Fruit fly (Drosophila melanogaster) whole organism, prepupa: ENCODE measurements around the gene CG5151.

Experiments used
- CG10631 ChIP-seq: fragments of 200-800 bp; sonication (Bioruptor generic); optimal IDR thresholded peaks from 2 replicates; lab custom pipeline; 2016; ENCODE audit warnings: missing biosample characterization, missing genetic modification characterization
- CG11902 ChIP-seq: fragments of 200-800 bp; sonication (Bioruptor generic); optimal IDR thresholded peaks from 3 replicates; lab custom pipeline; 2016; ENCODE audit warnings: missing biosample characterization, missing genetic modification characterization
- CG15336 ChIP-seq: fragments of 200-800 bp; sonication (Bioruptor generic); IDR thresholded peaks from 2 replicates; pipeline ENCODE4 v1.3.6; 2022; ENCODE audit warnings: missing biosample characterization, missing genetic modification characterization
- CG16779 ChIP-seq: fragments of 200-800 bp; sonication (Bioruptor generic); optimal IDR thresholded peaks from 3 replicates; lab custom pipeline; 2017; ENCODE audit warnings: missing biosample characterization, mild to moderate bottlenecking, missing genetic modification characterization
- CG32006 ChIP-seq: fragments of 200-800 bp; sonication (Bioruptor generic); optimal IDR thresholded peaks from 3 replicates; lab custom pipeline; 2017; ENCODE audit warnings: missing biosample characterization, mild to moderate bottlenecking, missing genetic modification characterization
- CG3919 ChIP-seq: fragments of 200-800 bp; sonication (Bioruptor generic); optimal IDR thresholded peaks from 3 replicates; lab custom pipeline; 2016; ENCODE audit warnings: missing biosample characterization, missing genetic modification characterization
- CG6163 ChIP-seq: fragments of 200-800 bp; sonication (Bioruptor generic); IDR thresholded peaks from 3 replicates; pipeline ENCODE4 v1.3.6; 2022; ENCODE audit warnings: missing biosample characterization, missing genetic modification characterization
- CG6276 ChIP-seq: fragments of 200-800 bp; sonication (Bioruptor generic); optimal IDR thresholded peaks from 2 replicates; lab custom pipeline; 2017; ENCODE audit warnings: missing biosample characterization, mild to moderate bottlenecking, missing genetic modification characterization
- CG7368 ChIP-seq: fragments of 200-800 bp; sonication (Bioruptor generic); optimal IDR thresholded peaks from 3 replicates; lab custom pipeline; 2016; ENCODE audit warnings: missing biosample characterization, missing genetic modification characterization
- CG8119 ChIP-seq: fragments of 200-800 bp; sonication (Bioruptor generic); IDR thresholded peaks from 3 replicates; pipeline ENCODE4 v1.3.6; 2022; ENCODE audit warnings: missing biosample characterization, missing genetic modification characterization
- CG8319 ChIP-seq: fragments of 200-800 bp; sonication (Bioruptor generic); optimal IDR thresholded peaks from 3 replicates; lab custom pipeline; 2016; ENCODE audit warnings: missing biosample characterization, missing genetic modification characterization
- Eip75B ChIP-seq: fragments of 200-800 bp; sonication (Bioruptor generic); optimal IDR thresholded peaks from 3 replicates; lab custom pipeline; 2016; ENCODE audit warnings: missing biosample characterization, missing genetic modification characterization
- Eip78C ChIP-seq: fragments of 200-800 bp; sonication (Bioruptor generic); peaks from one replicate; lab custom pipeline; 2016; ENCODE audit warnings: missing biosample characterization, missing genetic modification characterization
- Eip93F ChIP-seq: fragments of 200-800 bp; sonication (Bioruptor generic); optimal IDR thresholded peaks from 2 replicates; lab custom pipeline; 2016; ENCODE audit warnings: missing biosample characterization, mild to moderate bottlenecking, missing genetic modification characterization
- Hr4 ChIP-seq: fragments of 200-800 bp; sonication (Bioruptor generic); optimal IDR thresholded peaks from 3 replicates; lab custom pipeline; 2016; ENCODE audit warnings: missing biosample characterization, missing genetic modification characterization
- Lpt ChIP-seq: fragments of 200-800 bp; sonication (Bioruptor generic); optimal IDR thresholded peaks from 3 replicates; lab custom pipeline; 2016; ENCODE audit warnings: missing biosample characterization, missing genetic modification characterization
- Met ChIP-seq: fragments of 200-800 bp; sonication (Bioruptor generic); optimal IDR thresholded peaks from 3 replicates; lab custom pipeline; 2016; ENCODE audit warnings: missing biosample characterization, missing genetic modification characterization
- OdsH ChIP-seq: fragments of 200-800 bp; sonication (Bioruptor generic); optimal IDR thresholded peaks from 3 replicates; lab custom pipeline; 2016; ENCODE audit warnings: missing biosample characterization, missing genetic modification characterization
- Sox102F ChIP-seq: fragments of 200-800 bp; sonication (Bioruptor generic); optimal IDR thresholded peaks from 2 replicates; lab custom pipeline; 2016; ENCODE audit warnings: missing biosample characterization, mild to moderate bottlenecking, missing genetic modification characterization
- Sox14 ChIP-seq: fragments of 200-800 bp; sonication (Bioruptor generic); optimal IDR thresholded peaks from 3 replicates; lab custom pipeline; 2016; ENCODE audit warnings: missing biosample characterization, missing genetic modification characterization
- Sox15 ChIP-seq: fragments of 200-800 bp; sonication (Bioruptor generic); optimal IDR thresholded peaks from 3 replicates; lab custom pipeline; 2016; ENCODE audit warnings: missing biosample characterization, missing genetic modification characterization
- achi ChIP-seq: fragments of 200-800 bp; sonication (Bioruptor generic); optimal IDR thresholded peaks from 3 replicates; lab custom pipeline; 2016; ENCODE audit warnings: missing biosample characterization, missing genetic modification characterization
- dac ChIP-seq: fragments of 200-800 bp; sonication (Bioruptor generic); optimal IDR thresholded peaks from 2 replicates; lab custom pipeline; 2017; ENCODE audit warnings: missing biosample characterization, mild to moderate bottlenecking, missing genetic modification characterization
- dsx ChIP-seq: fragments of 200-800 bp; optimal IDR thresholded peaks from 3 replicates; lab custom pipeline; 2019; ENCODE audit warnings: missing biosample characterization, mild to moderate bottlenecking, missing genetic modification characterization, moderate library complexity; ENCODE audit not compliant: poor library complexity, severe bottlenecking
- eg ChIP-seq: fragments of 200-800 bp; sonication (Bioruptor generic); IDR thresholded peaks from 3 replicates; pipeline ENCODE4 v1.3.6; 2022; ENCODE audit warnings: missing biosample characterization, missing genetic modification characterization
- fd85E ChIP-seq: fragments of 200-800 bp; sonication (Bioruptor generic); optimal IDR thresholded peaks from 3 replicates; lab custom pipeline; 2016; ENCODE audit warnings: missing biosample characterization, missing genetic modification characterization
- fkh ChIP-seq: fragments of 200-800 bp; sonication (Bioruptor generic); optimal IDR thresholded peaks from 3 replicates; lab custom pipeline; 2017; ENCODE audit warnings: missing biosample characterization, mild to moderate bottlenecking, missing genetic modification characterization, moderate library complexity
- lz ChIP-seq: fragments of 200-800 bp; sonication (Bioruptor generic); optimal IDR thresholded peaks from 3 replicates; lab custom pipeline; 2016; ENCODE audit warnings: missing biosample characterization, missing genetic modification characterization
- pdm3 ChIP-seq: fragments of 200-800 bp; sonication (Bioruptor generic); optimal IDR thresholded peaks from 3 replicates; lab custom pipeline; 2016; ENCODE audit warnings: missing biosample characterization, missing genetic modification characterization
- ss ChIP-seq, 2 experiments: fragments of 200-800 bp; sonication (Bioruptor generic); optimal IDR thresholded peaks; 2 replicates in 1 of 2; 3 replicates in 1 of 2; lab custom pipeline; 2017 to 2018; ENCODE audit warnings: mild to moderate bottlenecking in 2 of 2, missing biosample characterization in 2 of 2, missing genetic modification characterization in 2 of 2, moderate library complexity in 1 of 2
- svp ChIP-seq: fragments of 200-800 bp; sonication (Bioruptor generic); peaks from one replicate; lab custom pipeline; 2016; ENCODE audit warnings: missing biosample characterization, missing genetic modification characterization
- vri ChIP-seq: fragments of 200-800 bp; sonication (Bioruptor generic); optimal IDR thresholded peaks from 3 replicates; lab custom pipeline; 2016; ENCODE audit warnings: missing biosample characterization, mild to moderate bottlenecking, missing genetic modification characterization

Gene CG5151

dm6 chr3L:16157251-16158190 is 7.0 kb downstream of the CG5151 start (continued):
- peak; percentile 52 for TF ChIP-seq CG16779
- TF ChIP-seq Hr4 (GFP tag; lab: Kevin White, UChicago) = peak; percentile 77
- peak; percentile 9 for TF ChIP-seq dsx (GFP tag; lab: Kevin White, UChicago)
- peak; percentile 48 for TF ChIP-seq lz
- TF ChIP-seq ss (GFP tag; optimal IDR thresholded peaks at IDR 0.05; lab: Kevin White, UChicago) = peak in 1 of 2 experiments; percentile 51
- TF ChIP-seq fkh = no peak
- TF ChIP-seq CG11902 (GFP tag; lab: Kevin White, UChicago) = no peak
- TF ChIP-seq dac (GFP tag; lab: Kevin White, UChicago) = no peak
- peak; percentile 84 for TF ChIP-seq CG32006 (GFP tag; lab: Kevin White, UChicago)
- TF ChIP-seq Lpt (GFP tag; lab: Kevin White, UChicago) = peak; percentile 21
- no peak for TF ChIP-seq Eip93F (GFP tag; lab: Kevin White, UChicago)
- TF ChIP-seq CG15336 (GFP tag; lab: Robert Waterston, UW) = no peak
- peak; percentile 51; the same call in 1 of the 3 replicates for TF ChIP-seq CG6163 (GFP tag; lab: Robert Waterston, UW)
- peak; percentile 62 for TF ChIP-seq CG10631 (GFP tag; lab: Kevin White, UChicago)

DNA sequence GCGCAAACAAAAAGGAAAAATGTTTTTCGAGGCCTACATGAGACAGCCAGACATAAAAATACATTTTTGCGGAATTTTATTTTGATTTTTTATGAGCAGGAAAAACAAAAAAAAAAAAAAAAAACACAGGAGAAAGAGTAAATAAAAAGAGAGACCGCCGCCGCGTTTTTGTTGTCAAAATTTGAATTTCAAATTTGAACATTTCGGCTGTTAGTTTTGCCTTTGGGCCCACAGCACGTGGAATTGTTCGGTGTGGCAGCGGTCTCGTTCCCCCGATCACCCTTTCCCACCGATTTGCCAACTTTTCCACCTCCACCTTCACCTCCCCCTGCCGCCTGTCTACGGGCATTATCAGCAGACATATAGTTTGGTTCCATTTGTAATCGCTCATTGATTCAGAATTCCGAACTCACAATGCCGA is 7.7 kb downstream of the CG5151 start:
- TF ChIP-seq Eip78C (GFP tag; lab: Kevin White, UChicago) (no peak), Sox102F (no peak), CG8119 (peak; percentile 51; the same call in 2 of the 3 replicates), CG15336 (GFP tag; lab: Robert Waterston, UW) (peak; percentile 48), CG6276 (peak; percentile 42), Sox14 (GFP tag; lab: Kevin White, UChicago) (no peak), CG7368 (GFP tag; lab: Kevin White, UChicago) (no peak), eg (GFP tag; lab: Robert Waterston, UW) (peak; percentile 67; the same call in 2 of the 3 replicates)

DNA sequence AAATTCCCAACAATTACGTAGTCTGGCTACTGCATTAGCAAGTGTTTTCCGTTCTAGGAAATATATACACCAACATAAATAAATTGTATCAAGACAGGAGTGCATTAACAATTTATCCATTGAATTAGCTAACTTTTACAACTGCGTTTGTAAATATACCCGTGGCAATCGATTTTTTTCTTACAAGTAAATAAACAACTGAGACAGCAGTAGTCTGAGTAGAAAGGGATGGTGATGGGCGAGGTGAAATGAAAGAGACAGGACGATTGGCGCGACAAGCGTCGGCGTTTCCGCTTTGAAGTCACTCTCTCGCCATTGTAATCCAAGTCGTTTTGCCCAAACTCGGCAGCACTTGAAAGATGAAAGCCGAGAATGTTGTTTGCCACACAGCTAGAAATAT is 9.0 kb downstream of the CG5151 start:
- TF ChIP-seq fd85E (no peak), Hr4 (GFP tag; lab: Kevin White, UChicago) (no peak), CG10631 (GFP tag; lab: Kevin White, UChicago) (no peak), CG3919 (GFP tag; lab: Kevin White, UChicago) (no peak), CG7368 (GFP tag; lab: Kevin White, UChicago) (no peak), svp (peak; percentile 38), CG8319 (no peak), Eip75B (GFP tag; lab: Kevin White, UChicago) (no peak), achi (GFP tag; lab: Kevin White, UChicago) (no peak), pdm3 (no peak), Eip78C (GFP tag; lab: Kevin White, UChicago) (peak; percentile 28), dsx (GFP tag; lab: Kevin White, UChicago) (no peak), OdsH (GFP tag; lab: Kevin White, UChicago) (no peak)
- TF ChIP-seq, all 60 proteins: peak for 2

DNA sequence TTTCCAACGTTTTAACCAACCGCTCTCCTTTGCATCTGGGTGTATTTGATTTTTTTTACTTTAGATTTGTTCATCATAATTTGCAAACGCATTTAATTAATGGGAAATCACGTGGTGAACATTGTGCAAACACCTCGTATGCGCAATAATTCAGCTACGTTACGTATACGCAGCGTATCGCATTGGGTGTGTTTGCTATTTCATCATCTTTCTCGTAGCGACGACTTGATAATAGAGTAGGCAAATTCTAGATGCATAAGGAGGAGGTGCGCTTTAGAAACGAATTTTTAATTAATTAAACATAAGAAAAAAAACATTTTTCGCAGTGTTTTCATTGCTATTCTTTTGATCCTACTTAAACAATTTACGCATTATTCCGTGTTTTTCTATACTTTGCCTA is 10.9 kb downstream of the CG5151 start:
- TF ChIP-seq Met (GFP tag; lab: Kevin White, UChicago) = peak; percentile 18
- TF ChIP-seq CG7368 (GFP tag; lab: Kevin White, UChicago) = no peak
- TF ChIP-seq vri (GFP tag; lab: Kevin White, UChicago) = peak; percentile 47
- TF ChIP-seq Eip78C (GFP tag; lab: Kevin White, UChicago) = peak; percentile 62
- no peak for TF ChIP-seq Sox15 (GFP tag; lab: Kevin White, UChicago)
- TF ChIP-seq dac (GFP tag; lab: Kevin White, UChicago) = no peak
